Fruit fly (Drosophila melanogaster) whole organism, embryonic: ENCODE results near the gene Mbs.

ENCODE experiments used
- ATbp ChIP-seq: fragments of 200-800 bp; sonication (Bioruptor generic); optimal IDR thresholded peaks from 2 replicates; lab custom pipeline; 2017; ENCODE audit warnings: missing biosample characterization, mild to moderate bottlenecking, missing genetic modification characterization, missing genetic modification reagents
- Abd-B ChIP-seq: fragments of 200-800 bp; sonication (Bioruptor generic); optimal IDR thresholded peaks from 2 replicates; lab custom pipeline; 2018; ENCODE audit warnings: missing biosample characterization, mild to moderate bottlenecking, missing genetic modification characterization, moderate library complexity
- Adf1 ChIP-seq: fragments of 200-800 bp; sonication (Bioruptor generic); IDR thresholded peaks from 2 replicates; pipeline ENCODE4 v1.3.6; 2022; ENCODE audit warnings: missing biosample characterization, missing genetic modification characterization
- Atf3 ChIP-seq: fragments of 200-800 bp; sonication (Bioruptor generic); optimal IDR thresholded peaks from 3 replicates; lab custom pipeline; 2016; ENCODE audit warnings: missing biosample characterization, missing genetic modification characterization
- CG10431 ChIP-seq: fragments of 200-800 bp; sonication (Bioruptor generic); optimal IDR thresholded peaks from 3 replicates; lab custom pipeline; 2018; ENCODE audit warnings: missing biosample characterization, mild to moderate bottlenecking, missing genetic modification characterization
- CG12744 ChIP-seq: fragments of 200-800 bp; sonication (Bioruptor generic); optimal IDR thresholded peaks from 2 replicates; lab custom pipeline; 2016; ENCODE audit warnings: missing biosample characterization, missing genetic modification characterization
- CG14667 ChIP-seq: fragments of 200-800 bp; sonication (Bioruptor generic); IDR thresholded peaks from 2 replicates; pipeline ENCODE4 v1.3.6; 2022; ENCODE audit warnings: missing biosample characterization, missing genetic modification characterization
- CG15479 ChIP-seq: fragments of 200-800 bp; sonication (Bioruptor generic); optimal IDR thresholded peaks from 3 replicates; lab custom pipeline; 2019; ENCODE audit warnings: missing biosample characterization, mild to moderate bottlenecking, missing genetic modification characterization, moderate library complexity
- CG16863 ChIP-seq: fragments of 200-800 bp; sonication (Bioruptor generic); optimal IDR thresholded peaks from 3 replicates; lab custom pipeline; 2016; ENCODE audit warnings: missing biosample characterization, missing genetic modification characterization
- CG17186 ChIP-seq: fragments of 200-800 bp; sonication (Bioruptor generic); optimal IDR thresholded peaks from 3 replicates; lab custom pipeline; 2017; ENCODE audit warnings: missing biosample characterization, missing genetic modification reagents, missing genetic modification characterization
- CG18262 ChIP-seq: fragments of 200-800 bp; optimal IDR thresholded peaks from 3 replicates; lab custom pipeline; 2019; ENCODE audit warnings: missing biosample characterization, mild to moderate bottlenecking, missing genetic modification characterization, moderate library complexity
- CG18764 ChIP-seq: fragments of 200-800 bp; sonication (Bioruptor generic); optimal IDR thresholded peaks from 3 replicates; lab custom pipeline; 2016; ENCODE audit warnings: missing biosample characterization, missing genetic modification characterization
- CG3847 ChIP-seq: fragments of 200-800 bp; sonication (Bioruptor generic); IDR thresholded peaks from 2 replicates; pipeline ENCODE4 v1.3.6; 2022; ENCODE audit warnings: missing biosample characterization, missing genetic modification characterization
- CG3995 ChIP-seq: fragments of 200-800 bp; sonication (Bioruptor generic); optimal IDR thresholded peaks from 3 replicates; lab custom pipeline; 2016; ENCODE audit warnings: missing biosample characterization, missing genetic modification characterization
- CG42726 ChIP-seq: fragments of 200-800 bp; sonication (Bioruptor generic); IDR thresholded peaks from 2 replicates; pipeline ENCODE4 v1.3.6; 2022; ENCODE audit warnings: missing biosample characterization, missing genetic modification characterization; ENCODE audit not compliant: partially characterized antibody
- CG4404 ChIP-seq: fragments of 200-800 bp; sonication (Bioruptor generic); IDR thresholded peaks from 2 replicates; pipeline ENCODE4 v1.3.6; 2022; ENCODE audit warnings: missing biosample characterization, missing genetic modification characterization
- CG4730 ChIP-seq: fragments of 200-800 bp; sonication (Bioruptor generic); IDR thresholded peaks from 2 replicates; pipeline ENCODE4 v1.3.6; 2022; ENCODE audit warnings: missing biosample characterization, missing genetic modification characterization
- CG6689 ChIP-seq: fragments of 200-800 bp; sonication (Bioruptor generic); IDR thresholded peaks from 2 replicates; pipeline ENCODE4 v1.3.6; 2022; ENCODE audit warnings: missing biosample characterization, missing genetic modification characterization
- Camta ChIP-seq: fragments of 200-800 bp; sonication (Bioruptor generic); optimal IDR thresholded peaks from 2 replicates; lab custom pipeline; 2016; ENCODE audit warnings: missing biosample characterization, missing genetic modification characterization
- Dip3 ChIP-seq: fragments of 200-800 bp; sonication (Bioruptor generic); optimal IDR thresholded peaks from 3 replicates; lab custom pipeline; 2016; ENCODE audit warnings: missing biosample characterization, missing genetic modification characterization
- Dll ChIP-seq: fragments of 200-800 bp; sonication (Bioruptor generic); IDR thresholded peaks from 4 replicates; pipeline ENCODE4 v1.3.6; 2022; ENCODE audit warnings: missing biosample characterization, missing genetic modification characterization; ENCODE audit not compliant: partially characterized antibody
- Fer2 ChIP-seq: fragments of 200-800 bp; sonication (Bioruptor generic); optimal IDR thresholded peaks from 2 replicates; lab custom pipeline; 2018; ENCODE audit warnings: missing biosample characterization, mild to moderate bottlenecking, missing genetic modification characterization, moderate library complexity
- HHEX ChIP-seq: fragments of 200-800 bp; sonication (Bioruptor generic); optimal IDR thresholded peaks from 3 replicates; lab custom pipeline; 2017; ENCODE audit warnings: missing biosample characterization, mild to moderate bottlenecking, missing genetic modification characterization, missing genetic modification reagents
- HLH3B ChIP-seq: fragments of 200-800 bp; sonication (Bioruptor generic); IDR thresholded peaks from 2 replicates; pipeline ENCODE4 v1.3.6; 2022; ENCODE audit warnings: missing biosample characterization, missing genetic modification characterization
- Hr51 ChIP-seq, 2 experiments: fragments of 200-800 bp; sonication (Bioruptor generic); optimal IDR thresholded peaks; 2 replicates in 1 of 2; 3 replicates in 1 of 2; lab custom pipeline; 2016 to 2018; ENCODE audit warnings: missing biosample characterization in 2 of 2, missing genetic modification characterization in 2 of 2, mild to moderate bottlenecking in 1 of 2, moderate library complexity in 1 of 2
- NC2β ChIP-seq: fragments of 200-800 bp; sonication (Bioruptor generic); optimal IDR thresholded peaks from 2 replicates; lab custom pipeline; 2016; ENCODE audit warnings: missing biosample characterization, missing genetic modification characterization
- Neu2 ChIP-seq: fragments of 200-800 bp; sonication (Bioruptor generic); optimal IDR thresholded peaks from 3 replicates; lab custom pipeline; 2016; ENCODE audit warnings: missing biosample characterization, missing genetic modification characterization, borderline replicate concordance
- Scr ChIP-seq: fragments of 200-800 bp; sonication (Bioruptor generic); IDR thresholded peaks from 2 replicates; pipeline ENCODE4 v1.3.6; 2022; ENCODE audit warnings: missing biosample characterization, missing genetic modification characterization; ENCODE audit not compliant: partially characterized antibody
- Sox100B ChIP-seq: fragments of 200-800 bp; sonication (Bioruptor generic); optimal IDR thresholded peaks from 3 replicates; lab custom pipeline; 2018; ENCODE audit warnings: missing biosample characterization, mild to moderate bottlenecking, missing genetic modification characterization
- Sry-δ ChIP-seq: fragments of 200-800 bp; sonication (Bioruptor generic); optimal IDR thresholded peaks from 2 replicates; lab custom pipeline; 2016; ENCODE audit warnings: missing biosample characterization, missing genetic modification characterization
- Xrp1 ChIP-seq: fragments of 200-800 bp; sonication (Bioruptor generic); IDR thresholded peaks from 2 replicates; pipeline ENCODE4 v1.3.6; 2022; ENCODE audit warnings: missing biosample characterization, missing genetic modification characterization
- ap ChIP-seq: fragments of 200-800 bp; sonication (Bioruptor generic); IDR thresholded peaks from 2 replicates; pipeline ENCODE4 v1.3.6; 2022; ENCODE audit warnings: missing biosample characterization, missing genetic modification characterization
- ara ChIP-seq: fragments of 200-800 bp; sonication (Bioruptor generic); IDR thresholded peaks from 2 replicates; pipeline ENCODE4 v1.3.6; 2022; ENCODE audit warnings: missing biosample characterization, missing genetic modification characterization
- bcd ChIP-seq: fragments of 200-800 bp; sonication (Bioruptor generic); optimal IDR thresholded peaks from 2 replicates; lab custom pipeline; 2017; ENCODE audit warnings: missing biosample characterization, mild to moderate bottlenecking, missing genetic modification characterization
- chif ChIP-seq, 2 experiments: fragments of 200-800 bp; sonication (Bioruptor generic); optimal IDR thresholded peaks; 3 replicates each; lab custom pipeline; 2016; ENCODE audit warnings: missing biosample characterization in 2 of 2, missing genetic modification characterization in 2 of 2
- danr ChIP-seq: fragments of 200-800 bp; sonication (Bioruptor generic); IDR thresholded peaks from 2 replicates; pipeline ENCODE4 v1.3.6; 2022; ENCODE audit warnings: missing biosample characterization, missing genetic modification characterization
- dm ChIP-seq: fragments of 200-800 bp; sonication (Bioruptor generic); optimal IDR thresholded peaks from 3 replicates; lab custom pipeline; 2016; ENCODE audit warnings: missing biosample characterization, missing genetic modification characterization
- exex ChIP-seq: fragments of 200-800 bp; sonication (Bioruptor generic); optimal IDR thresholded peaks from 4 replicates; lab custom pipeline; 2018; ENCODE audit warnings: missing biosample characterization, mild to moderate bottlenecking, missing genetic modification characterization, moderate library complexity
- fru ChIP-seq: fragments of >200 bp; optimal IDR thresholded peaks from 2 replicates; lab custom pipeline; 2017
- kni ChIP-seq: fragments of 200-800 bp; sonication (Bioruptor generic); optimal IDR thresholded peaks from 3 replicates; lab custom pipeline; 2017; ENCODE audit warnings: mild to moderate bottlenecking, missing biosample characterization, missing genetic modification reagents, missing genetic modification characterization
- nmo ChIP-seq: fragments of 200-800 bp; sonication (Bioruptor generic); optimal IDR thresholded peaks from 2 replicates; lab custom pipeline; 2018; ENCODE audit warnings: missing biosample characterization, mild to moderate bottlenecking, missing genetic modification characterization, moderate library complexity
- org-1 ChIP-seq: fragments of 200-800 bp; sonication (Bioruptor generic); optimal IDR thresholded peaks from 2 replicates; lab custom pipeline; 2017; ENCODE audit warnings: missing biosample characterization, missing genetic modification characterization
- peb ChIP-seq: fragments of 200-800 bp; sonication (Bioruptor generic); IDR thresholded peaks from 2 replicates; pipeline ENCODE4 v1.3.6; 2022; ENCODE audit warnings: missing biosample characterization, missing genetic modification characterization
- pita ChIP-seq: fragments of 200-800 bp; sonication (Bioruptor generic); optimal IDR thresholded peaks from 2 replicates; lab custom pipeline; 2017; ENCODE audit warnings: missing biosample characterization, mild to moderate bottlenecking, missing genetic modification characterization
- pzg ChIP-seq: fragments of 200-800 bp; sonication (Bioruptor generic); optimal IDR thresholded peaks from 3 replicates; lab custom pipeline; 2018; ENCODE audit warnings: missing biosample characterization, mild to moderate bottlenecking, missing genetic modification characterization, moderate library complexity
- repo ChIP-seq: fragments of 200-800 bp; sonication (Bioruptor generic); optimal IDR thresholded peaks from 2 replicates; lab custom pipeline; 2016; ENCODE audit warnings: missing biosample characterization, missing genetic modification characterization
- row ChIP-seq: fragments of 200-800 bp; sonication (Bioruptor generic); IDR thresholded peaks from 3 replicates; pipeline ENCODE4 v1.3.6; 2022; ENCODE audit warnings: missing biosample characterization, missing genetic modification characterization
- scrt ChIP-seq: fragments of 200-800 bp; sonication (Bioruptor generic); optimal IDR thresholded peaks from 2 replicates; lab custom pipeline; 2018; ENCODE audit warnings: missing biosample characterization, mild to moderate bottlenecking, missing genetic modification characterization, moderate library complexity
- sqz ChIP-seq: fragments of 200-800 bp; sonication (Bioruptor generic); optimal IDR thresholded peaks from 3 replicates; lab custom pipeline; 2018; ENCODE audit warnings: missing biosample characterization, mild to moderate bottlenecking, missing genetic modification characterization

The Mbs gene

DNA sequence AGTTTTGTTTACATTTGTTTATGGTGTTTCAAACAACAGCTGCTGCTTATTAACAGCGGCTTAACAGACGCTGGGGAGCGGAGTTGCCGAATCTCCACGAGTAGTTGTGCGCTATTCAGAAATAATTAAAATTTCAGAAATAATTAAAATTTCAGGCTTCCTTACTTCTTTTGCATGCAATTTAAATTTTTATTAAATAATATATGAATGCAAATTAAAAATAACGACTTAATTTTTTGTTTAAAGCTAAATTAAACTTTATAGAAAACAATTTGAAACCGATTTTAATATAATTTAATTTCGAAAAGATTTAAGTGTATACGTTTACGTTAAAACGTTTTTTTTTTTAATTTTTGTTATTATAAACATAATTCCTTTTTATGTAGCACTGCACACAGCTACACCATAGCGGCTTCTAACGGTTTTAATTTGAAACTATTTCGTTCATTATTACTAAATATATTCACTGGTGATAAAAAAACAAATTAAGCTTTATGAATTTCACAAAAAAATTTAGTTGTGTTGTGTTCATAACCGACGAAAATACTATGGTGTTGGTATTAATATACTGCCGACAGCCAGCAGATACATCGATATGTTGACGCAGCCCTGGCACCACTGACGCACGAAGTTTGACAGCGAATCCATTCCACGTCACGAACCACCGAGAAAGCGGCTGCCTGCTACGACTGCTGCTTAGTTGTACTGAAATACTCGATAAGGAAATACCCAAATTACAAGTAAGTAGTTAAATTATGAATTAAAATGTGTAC is 77.4 kb downstream of the Mbs start, which contains the start of gene SsRbeta (continued):
- TF ChIP-seq kni (GFP tag; lab: Kevin White, UChicago) = peak; percentile 5
- peak; percentile 74 for TF ChIP-seq row (GFP tag; lab: Robert Waterston, UW)
- peak; percentile 49 for TF ChIP-seq CG17186 (GFP tag; lab: Kevin White, UChicago)
- no peak for TF ChIP-seq bcd
- peak; percentile 26 for TF ChIP-seq CG10431 (GFP tag; lab: Kevin White, UChicago)
- TF ChIP-seq danr = no peak
- no peak for TF ChIP-seq scrt (GFP tag; lab: Kevin White, UChicago)
- peak; percentile 91 for TF ChIP-seq pzg
- peak; percentile 60 for TF ChIP-seq Sry-δ (GFP tag; lab: Kevin White, UChicago)
- TF ChIP-seq Atf3 (GFP tag; lab: Kevin White, UChicago) = peak; percentile 2
- TF ChIP-seq ap = peak; percentile 70
- TF ChIP-seq CG3847 (GFP tag; lab: Robert Waterston, UW) = peak; percentile 23; the same call in 1 of the 2 replicates
- no peak for TF ChIP-seq dm (GFP tag; lab: Kevin White, UChicago)
- TF ChIP-seq CG4404 (GFP tag; lab: Robert Waterston, UW) = no peak; the same call in 1 of the 2 replicates
- no peak for TF ChIP-seq Dip3
- peak; percentile 43 for TF ChIP-seq CG18262
- TF ChIP-seq CG6689 (GFP tag; lab: Robert Waterston, UW) = peak; percentile 43
- TF ChIP-seq CG18764 (GFP tag; lab: Kevin White, UChicago) = no peak
- TF ChIP-seq Camta (GFP tag; lab: Kevin White, UChicago) = no peak
- TF ChIP-seq Abd-B = peak; percentile 3
- TF ChIP-seq fru (lab: Kevin White, UChicago) = no peak
- peak; percentile 34 for TF ChIP-seq pita (GFP tag; lab: Kevin White, UChicago)
- no peak for TF ChIP-seq ATbp (GFP tag; lab: Kevin White, UChicago)
- peak; percentile 61 for TF ChIP-seq NC2β
- no peak for TF ChIP-seq CG12744 (GFP tag; lab: Kevin White, UChicago)
- peak; percentile 9 for TF ChIP-seq nmo (GFP tag; lab: Kevin White, UChicago)
- peak; percentile 34 for TF ChIP-seq Sox100B (GFP tag; lab: Kevin White, UChicago)
- peak; percentile 1 for TF ChIP-seq org-1 (GFP tag; lab: Kevin White, UChicago)
- no peak for TF ChIP-seq Neu2 (GFP tag; lab: Kevin White, UChicago)
- peak; percentile 3 to 57 for TF ChIP-seq Hr51 (GFP tag; optimal IDR thresholded peaks at IDR 0.05; lab: Kevin White, UChicago)
- no peak for TF ChIP-seq CG16863 (GFP tag; lab: Kevin White, UChicago)
- peak; percentile 72 for TF ChIP-seq Scr (GFP tag; lab: Robert Waterston, UW)
- TF ChIP-seq Adf1 = no peak
- TF ChIP-seq CG4730 (GFP tag; lab: Robert Waterston, UW) = peak; percentile 37
- no peak for TF ChIP-seq CG15479 (GFP tag; lab: Kevin White, UChicago)
- TF ChIP-seq exex = no peak
- peak; percentile 26 for TF ChIP-seq Fer2 (tag; lab: Kevin White, UChicago)
- TF ChIP-seq peb (GFP tag; lab: Robert Waterston, UW) = peak; percentile 19; the same call in 1 of the 2 replicates
- peak; percentile 20; the same call in 1 of the 2 replicates for TF ChIP-seq ara (GFP tag; lab: Robert Waterston, UW)
- no peak for TF ChIP-seq chif (GFP tag; optimal IDR thresholded peaks at IDR 0.05; lab: Kevin White, UChicago)
- peak; percentile 53 for TF ChIP-seq sqz (GFP tag; lab: Kevin White, UChicago)
- peak; percentile 56 for TF ChIP-seq Xrp1 (GFP tag; lab: Robert Waterston, UW)
- TF ChIP-seq CG14667 = peak; percentile 23
- peak; percentile 67 for TF ChIP-seq Dll (GFP tag; lab: Robert Waterston, UW)
- TF ChIP-seq HLH3B (GFP tag; lab: Robert Waterston, UW) = peak; percentile 51
- no peak for TF ChIP-seq CG3995 (GFP tag; lab: Kevin White, UChicago)
- no peak for TF ChIP-seq repo (GFP tag; lab: Kevin White, UChicago)
- peak; percentile 78; the same call in 1 of the 2 replicates for TF ChIP-seq CG42726 (GFP tag; lab: Robert Waterston, UW)
- TF ChIP-seq HHEX (GFP tag; lab: Kevin White, UChicago) = no peak
